Worm (Caenorhabditis elegans) whole organism, mixed stage, embryonic: ENCODE measurements around the gene F23B12.7.

Source experiments
- elt-3 ChIP-seq: fragments of 150-350 bp; optimal IDR thresholded peaks from 2 replicates; lab custom pipeline; 2014; ENCODE audit warnings: missing biosample characterization, missing genetic modification characterization
- flh-1 ChIP-seq: fragments of 200-800 bp; sonication (Bioruptor generic); optimal IDR thresholded peaks from 2 replicates; lab custom pipeline; 2018; ENCODE audit warnings: mild to moderate bottlenecking, missing genetic modification characterization, moderate library complexity, missing compliant biosample characterization
- lin-13 ChIP-seq: fragments of 150-350 bp; optimal IDR thresholded peaks from 2 replicates; lab custom pipeline; 2014; ENCODE audit warnings: missing biosample characterization, missing genetic modification characterization
- nhr-12 ChIP-seq: fragments of 150-350 bp; optimal IDR thresholded peaks from 2 replicates; lab custom pipeline; 2014; ENCODE audit warnings: missing biosample characterization, missing genetic modification characterization
- nhr-237 ChIP-seq: fragments of 150-350 bp; optimal IDR thresholded peaks from 2 replicates; lab custom pipeline; 2014; ENCODE audit warnings: missing biosample characterization, missing genetic modification characterization
- nhr-76 ChIP-seq: sonication (generic microtip); optimal IDR thresholded peaks from 2 replicates; lab custom pipeline; 2017; ENCODE audit warnings: missing biosample characterization, missing genetic modification characterization
- unc-39 ChIP-seq: fragments of 150-350 bp; optimal IDR thresholded peaks from 2 replicates; lab custom pipeline; 2014; ENCODE audit warnings: missing biosample characterization, missing genetic modification characterization
- unc-62 ChIP-seq: fragments of 150-350 bp; optimal IDR thresholded peaks from 2 replicates; lab custom pipeline; 2014; ENCODE audit warnings: missing biosample characterization, missing genetic modification reagents, missing genetic modification characterization
- zip-8 ChIP-seq: fragments of 150-350 bp; optimal IDR thresholded peaks from 2 replicates; lab custom pipeline; 2014; ENCODE audit warnings: missing biosample characterization, missing genetic modification characterization

ce11 chrV:14462653-14463052 is 13.2 kb downstream of the F23B12.7 start:
- no peak for TF ChIP-seq lin-13 (tag; lab: Kevin White, UChicago)
- no peak for TF ChIP-seq unc-62 (GFP tag; lab: Kevin White, UChicago)
- TF ChIP-seq flh-1, result no peak
- TF ChIP-seq nhr-237 (tag; lab: Kevin White, UChicago), result no peak
- TF ChIP-seq elt-3 (tag; lab: Kevin White, UChicago), result no peak
- TF ChIP-seq nhr-12 (tag; lab: Kevin White, UChicago), result no peak
- no peak for TF ChIP-seq nhr-76 (tag; lab: Kevin White, UChicago)
- TF ChIP-seq zip-8, result no peak
- no peak for TF ChIP-seq unc-39 (tag; lab: Kevin White, UChicago)
